Worm (Caenorhabditis elegans) whole organism, L3 larva: Measurements from ENCODE around the gene F57G8.7.

Experiments used
- lin-15B ChIP-seq: fragments of 150-350 bp; optimal IDR thresholded peaks from 2 replicates; lab custom pipeline; 2014; ENCODE audit warnings: missing biosample characterization, missing genetic modification characterization
- unc-39 ChIP-seq: sonication (generic microtip); optimal IDR thresholded peaks from 4 replicates; lab custom pipeline; 2017; ENCODE audit warnings: missing biosample characterization, missing genetic modification characterization

DNA sequence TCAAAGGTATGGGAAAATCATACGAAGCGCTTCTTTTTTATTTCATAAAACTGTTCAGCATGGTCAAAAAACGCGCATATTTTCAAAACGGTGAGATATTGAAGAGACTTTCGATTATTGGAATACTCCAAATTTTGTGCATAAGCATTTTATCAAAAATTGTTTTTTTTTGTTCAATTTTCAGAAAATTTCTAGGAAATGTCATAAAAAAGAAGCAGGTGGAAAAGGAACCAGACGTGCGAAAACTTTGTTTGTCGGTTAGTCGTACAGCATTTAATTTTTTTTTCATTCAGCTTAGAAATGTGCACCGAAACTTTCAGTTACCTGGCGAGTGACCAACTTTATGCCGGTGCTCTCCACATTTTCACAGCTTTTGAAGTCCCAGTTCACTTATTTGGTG is 4.5 kb downstream of the F57G8.7 start, which contains the start of gene srh-167:
- TF ChIP-seq lin-15B (tag; lab: Kevin White, UChicago), result no peak
- no peak for TF ChIP-seq unc-39 (tag; lab: Kevin White, UChicago)
